Fruit fly (Drosophila melanogaster): ENCODE data around the gene CG34451.

dm6 chr3L:15708158-15708557, 16.3 kb upstream of the CG34451 start:
- TF ChIP-seq usp (GFP tag; optimal IDR thresholded peaks at IDR 0.05) = no peak
- TF ChIP-seq Dll (optimal IDR thresholded peaks at IDR 0.05) = no peak
- TF ChIP-seq psq (optimal IDR thresholded peaks at IDR 0.05) = no peak
- no peak for TF ChIP-seq CG8478 (optimal IDR thresholded peaks at IDR 0.05)

Data from whole organism.